Worm (Caenorhabditis elegans): Measurements from ENCODE around the gene VZK822L.2.

VZK822L.2 gene

ce11 chrIV:11878249-11878648, 33.6 kb upstream of the VZK822L.2 start, which contains the start of gene cutl-27:
cutl-27 (plus strand) TSS chrIV:11878549.
- TF ChIP-seq scrt-1 (GFP tag; IDR thresholded peaks at IDR 0.05) (no peak), ama-1 (optimal IDR thresholded peaks at IDR 0.05) (no peak), B0310.2 (tag; optimal IDR thresholded peaks at IDR 0.05) (no peak), F13C5.2 (tag; optimal IDR thresholded peaks at IDR 0.05) (no peak), hnd-1 (tag; optimal IDR thresholded peaks at IDR 0.05) (no peak)

- TF ChIP-seq scrt-1 (GFP tag; IDR thresholded peaks at IDR 0.05) = no peak
- no peak for TF ChIP-seq B0310.2 (tag; optimal IDR thresholded peaks at IDR 0.05)
- no peak for TF ChIP-seq aly-1 (tag; optimal IDR thresholded peaks at IDR 0.05)
- no peak for TF ChIP-seq ceh-36 (tag; optimal IDR thresholded peaks at IDR 0.05)
- no peak for TF ChIP-seq sea-1 (GFP tag; conservative IDR thresholded peaks at IDR 0.05)
- no peak for TF ChIP-seq pes-1 (GFP tag; IDR thresholded peaks at IDR 0.05)
- TF ChIP-seq tbx-11 (GFP tag; IDR thresholded peaks at IDR 0.05) = no peak
- no peak for TF ChIP-seq tra-4 (tag; optimal IDR thresholded peaks at IDR 0.05)
- TF ChIP-seq ceh-13 (GFP tag; optimal IDR thresholded peaks at IDR 0.05) = no peak
- no peak for TF ChIP-seq ets-7 (tag; optimal IDR thresholded peaks at IDR 0.05)
Observed at ce11 chrIV:11882534-11882933, 29.3 kb upstream of the VZK822L.2 start.

- TF ChIP-seq aly-1 (tag; optimal IDR thresholded peaks at IDR 0.05) (no peak), ama-1 (optimal IDR thresholded peaks at IDR 0.05) (no peak), tbx-37 (GFP tag; conservative IDR thresholded peaks at IDR 0.05) (no peak), B0310.2 (tag; optimal IDR thresholded peaks at IDR 0.05) (no peak), tbx-11 (GFP tag; IDR thresholded peaks at IDR 0.05) (no peak), tra-4 (tag; optimal IDR thresholded peaks at IDR 0.05) (no peak), scrt-1 (GFP tag; IDR thresholded peaks at IDR 0.05) (no peak), ceh-36 (tag; optimal IDR thresholded peaks at IDR 0.05) (no peak), hmbx-1 (tag; optimal IDR thresholded peaks at IDR 0.05) (no peak), sea-1 (GFP tag; conservative IDR thresholded peaks at IDR 0.05) (no peak), pes-1 (GFP tag; IDR thresholded peaks at IDR 0.05) (no peak), F13C5.2 (tag; optimal IDR thresholded peaks at IDR 0.05) (no peak), hmg-4 (GFP tag; optimal IDR thresholded peaks at IDR 0.05) (no peak), ets-7 (tag; optimal IDR thresholded peaks at IDR 0.05) (no peak)
Observed at ce11 chrIV:11883478-11883877, 28.3 kb upstream of the VZK822L.2 start.

- no peak for TF ChIP-seq flt-1 (GFP tag; IDR thresholded peaks at IDR 0.05)
- no peak for TF ChIP-seq pes-1 (GFP tag; IDR thresholded peaks at IDR 0.05)
- no peak for TF ChIP-seq hmbx-1 (tag; optimal IDR thresholded peaks at IDR 0.05)
- TF ChIP-seq tbx-37 (GFP tag; conservative IDR thresholded peaks at IDR 0.05) = no peak
- TF ChIP-seq scrt-1 (GFP tag; IDR thresholded peaks at IDR 0.05) = no peak
- TF ChIP-seq F13C5.2 (tag; optimal IDR thresholded peaks at IDR 0.05) = no peak
- TF ChIP-seq hnd-1 (tag; optimal IDR thresholded peaks at IDR 0.05) = no peak
- no peak for TF ChIP-seq ceh-36 (tag; optimal IDR thresholded peaks at IDR 0.05)
- no peak for TF ChIP-seq hmg-4 (GFP tag; optimal IDR thresholded peaks at IDR 0.05)
- TF ChIP-seq aly-1 (tag; optimal IDR thresholded peaks at IDR 0.05) = no peak
- TF ChIP-seq tbx-11 (GFP tag; IDR thresholded peaks at IDR 0.05) = no peak
- no peak for TF ChIP-seq B0310.2 (tag; optimal IDR thresholded peaks at IDR 0.05)
- TF ChIP-seq ets-7 (tag; optimal IDR thresholded peaks at IDR 0.05) = no peak
- TF ChIP-seq ceh-13 (GFP tag; optimal IDR thresholded peaks at IDR 0.05) = no peak
- TF ChIP-seq ama-1 (optimal IDR thresholded peaks at IDR 0.05) = no peak
- TF ChIP-seq tra-4 (tag; optimal IDR thresholded peaks at IDR 0.05) = no peak
- TF ChIP-seq sea-1 (GFP tag; conservative IDR thresholded peaks at IDR 0.05) = no peak
Observed at ce11 chrIV:11885313-11885712, 26.5 kb upstream of the VZK822L.2 start, which contains the start of gene let-653. let-653 (plus strand) TSS chrIV:11885613.

- TF ChIP-seq ceh-36 (tag; optimal IDR thresholded peaks at IDR 0.05) (no peak), tra-4 (tag; optimal IDR thresholded peaks at IDR 0.05) (no peak), tbx-11 (GFP tag; IDR thresholded peaks at IDR 0.05) (no peak), scrt-1 (GFP tag; IDR thresholded peaks at IDR 0.05) (no peak), flt-1 (GFP tag; IDR thresholded peaks at IDR 0.05) (no peak), ets-7 (tag; optimal IDR thresholded peaks at IDR 0.05) (no peak)
Observed at ce11 chrIV:11892545-11892944, 19.3 kb upstream of the VZK822L.2 start.

- TF ChIP-seq ets-7 (tag; optimal IDR thresholded peaks at IDR 0.05) (no peak), B0310.2 (tag; optimal IDR thresholded peaks at IDR 0.05) (no peak), F13C5.2 (tag; optimal IDR thresholded peaks at IDR 0.05) (no peak), hmg-4 (GFP tag; optimal IDR thresholded peaks at IDR 0.05) (no peak), aly-1 (tag; optimal IDR thresholded peaks at IDR 0.05) (no peak), sea-1 (GFP tag; conservative IDR thresholded peaks at IDR 0.05) (no peak), tra-4 (tag; optimal IDR thresholded peaks at IDR 0.05) (no peak), ama-1 (optimal IDR thresholded peaks at IDR 0.05) (no peak), tbx-11 (GFP tag; IDR thresholded peaks at IDR 0.05) (no peak), scrt-1 (GFP tag; IDR thresholded peaks at IDR 0.05) (no peak), pes-1 (GFP tag; IDR thresholded peaks at IDR 0.05) (no peak)
Observed at ce11 chrIV:11893336-11893735, 18.5 kb upstream of the VZK822L.2 start.

ce11 chrIV:11897710-11898109, 14.1 kb upstream of the VZK822L.2 start:
- TF ChIP-seq sea-1 (GFP tag; conservative IDR thresholded peaks at IDR 0.05) (no peak), F13C5.2 (tag; optimal IDR thresholded peaks at IDR 0.05) (no peak), aly-1 (tag; optimal IDR thresholded peaks at IDR 0.05) (no peak), B0310.2 (tag; optimal IDR thresholded peaks at IDR 0.05) (no peak), ets-7 (tag; optimal IDR thresholded peaks at IDR 0.05) (no peak), hmg-4 (GFP tag; optimal IDR thresholded peaks at IDR 0.05) (no peak)

- no peak for TF ChIP-seq flt-1 (GFP tag; IDR thresholded peaks at IDR 0.05)
- TF ChIP-seq ceh-36 (tag; optimal IDR thresholded peaks at IDR 0.05) = no peak
- no peak for TF ChIP-seq tbx-37 (GFP tag; conservative IDR thresholded peaks at IDR 0.05)
- no peak for TF ChIP-seq aly-1 (tag; optimal IDR thresholded peaks at IDR 0.05)
- TF ChIP-seq ceh-13 (GFP tag; optimal IDR thresholded peaks at IDR 0.05) = no peak
- TF ChIP-seq ets-7 (tag; optimal IDR thresholded peaks at IDR 0.05) = no peak
- TF ChIP-seq pes-1 (GFP tag; IDR thresholded peaks at IDR 0.05) = no peak
- no peak for TF ChIP-seq hmg-4 (GFP tag; optimal IDR thresholded peaks at IDR 0.05)
- no peak for TF ChIP-seq tra-4 (tag; optimal IDR thresholded peaks at IDR 0.05)
- no peak for TF ChIP-seq sea-1 (GFP tag; conservative IDR thresholded peaks at IDR 0.05)
- no peak for TF ChIP-seq scrt-1 (GFP tag; IDR thresholded peaks at IDR 0.05)
- TF ChIP-seq ama-1 (optimal IDR thresholded peaks at IDR 0.05) = no peak
- TF ChIP-seq F13C5.2 (tag; optimal IDR thresholded peaks at IDR 0.05) = no peak
- TF ChIP-seq tbx-11 (GFP tag; IDR thresholded peaks at IDR 0.05) = no peak
- TF ChIP-seq B0310.2 (tag; optimal IDR thresholded peaks at IDR 0.05) = no peak
- no peak for TF ChIP-seq hnd-1 (tag; optimal IDR thresholded peaks at IDR 0.05)
Observed at ce11 chrIV:11899358-11899757, 12.5 kb upstream of the VZK822L.2 start, which contains the start of gene nhr-43. nhr-43 (plus strand) TSS chrIV:11899590.

Data from whole organism, early embryonic.